Worm (Caenorhabditis elegans): ENCODE data around the gene rol-6.
A peak's percentile ranks its signal among the peaks of the same experiment; 100 is the strongest.

ce11 chrII:8730281-8730680, 2.6 kb upstream of the rol-6 start:
- TF ChIP-seq skn-1 (tag; optimal IDR thresholded peaks at IDR 0.05): no peak
- TF ChIP-seq ceh-82 (tag; optimal IDR thresholded peaks at IDR 0.05): no peak
- no peak for TF ChIP-seq snpc-4 (tag; optimal IDR thresholded peaks at IDR 0.05)
- no peak for TF ChIP-seq ceh-16 (tag; optimal IDR thresholded peaks at IDR 0.05)
- no peak for TF ChIP-seq alr-1 (tag; optimal IDR thresholded peaks at IDR 0.05)
- no peak for TF ChIP-seq R02D3.7 (tag; optimal IDR thresholded peaks at IDR 0.05)
- no peak for TF ChIP-seq ztf-11 (tag; optimal IDR thresholded peaks at IDR 0.05)
- TF ChIP-seq nhr-10 (tag; optimal IDR thresholded peaks at IDR 0.05): no peak
- TF ChIP-seq unc-62 (GFP tag; optimal IDR thresholded peaks at IDR 0.05): no peak
- TF ChIP-seq ama-1 (optimal IDR thresholded peaks at IDR 0.05): no peak
- TF ChIP-seq nhr-77 (tag; optimal IDR thresholded peaks at IDR 0.05): no peak
- TF ChIP-seq C34F6.9 (tag; optimal IDR thresholded peaks at IDR 0.05): peak; percentile 7

All from whole organism, L2 larva.